Fruit fly (Drosophila melanogaster) whole organism, adult: Measurements from ENCODE around the gene Pep.

Experiments used
- CG11617 ChIP-seq: fragments of 200-800 bp; sonication (Bioruptor generic); optimal IDR thresholded peaks from 2 replicates; lab custom pipeline; 2017; ENCODE audit warnings: mild to moderate bottlenecking, missing biosample characterization, missing genetic modification reagents, missing genetic modification characterization
- CG14711 ChIP-seq: fragments of 200-800 bp; sonication (Bioruptor generic); optimal IDR thresholded peaks from 2 replicates; lab custom pipeline; 2018; ENCODE audit warnings: missing biosample characterization, mild to moderate bottlenecking, missing genetic modification characterization, moderate library complexity
- CG5204 ChIP-seq: fragments of 200-800 bp; sonication (Bioruptor generic); optimal IDR thresholded peaks from 2 replicates; lab custom pipeline; 2016; ENCODE audit warnings: missing biosample characterization, missing genetic modification characterization
- Crg-1 ChIP-seq: fragments of 200-800 bp; sonication (Bioruptor generic); optimal IDR thresholded peaks from 2 replicates; lab custom pipeline; 2016; ENCODE audit warnings: missing biosample characterization, missing genetic modification characterization
- Mnt ChIP-seq: fragments of 200-800 bp; sonication (Bioruptor generic); optimal IDR thresholded peaks from 2 replicates; lab custom pipeline; 2016; ENCODE audit warnings: missing biosample characterization, mild to moderate bottlenecking, missing genetic modification characterization
- bab1 ChIP-seq: fragments of 200-800 bp; sonication (Bioruptor generic); optimal IDR thresholded peaks from 3 replicates; lab custom pipeline; 2019; ENCODE audit warnings: missing biosample characterization, mild to moderate bottlenecking, missing genetic modification characterization, moderate library complexity
- kay ChIP-seq: fragments of 200-800 bp; sonication (Bioruptor generic); peaks from one replicate; lab custom pipeline; 2016; ENCODE audit warnings: missing biosample characterization, missing genetic modification characterization, borderline replicate concordance
- ovo ChIP-seq: fragments of 200-800 bp; sonication (Bioruptor generic); optimal IDR thresholded peaks from 2 replicates; lab custom pipeline; 2016; ENCODE audit warnings: missing biosample characterization, missing genetic modification characterization
- toe ChIP-seq: fragments of 200-800 bp; sonication (Bioruptor generic); optimal IDR thresholded peaks from 2 replicates; lab custom pipeline; 2016; ENCODE audit warnings: missing biosample characterization, missing genetic modification characterization

DNA sequence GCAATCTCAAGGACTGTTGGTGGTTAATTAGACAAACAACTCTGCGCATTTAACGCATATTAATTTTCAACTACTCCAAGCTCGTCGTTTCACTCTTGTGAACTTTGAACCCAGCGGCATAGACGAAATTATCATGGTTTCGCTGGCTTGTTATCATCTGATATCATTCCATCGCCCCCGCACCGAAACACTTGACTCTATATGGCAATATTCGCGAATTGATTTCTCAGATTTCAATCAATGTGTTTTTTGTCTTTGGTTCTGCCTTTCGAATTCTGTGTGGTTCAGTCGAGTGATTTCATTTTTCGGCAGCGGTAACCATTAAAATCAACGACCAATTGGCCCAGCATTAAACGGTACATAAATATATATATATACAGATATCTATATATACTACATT, 26.5 kb upstream of the Pep start, which contains the start of gene CG34251:
- TF ChIP-seq ovo (no peak), Mnt (GFP tag; lab: Kevin White, UChicago) (no peak), toe (no peak), bab1 (no peak), Crg-1 (no peak), CG11617 (no peak), CG14711 (tag; lab: Kevin White, UChicago) (no peak), CG5204 (GFP tag; lab: Kevin White, UChicago) (no peak), kay (GFP tag; lab: Kevin White, UChicago) (no peak)
